Fruit fly (Drosophila melanogaster) whole organism, wandering third instar larva: Measurements from ENCODE around the gene CG17982.
A peak's percentile ranks its signal among the peaks of the same experiment; 100 is the strongest.

Experiments
- Abd-B ChIP-seq: fragments of >200 bp; optimal IDR thresholded peaks from 2 replicates; lab custom pipeline; 2017; ENCODE audit warnings: missing biosample characterization, missing genetic modification characterization
- CG32264 ChIP-seq: fragments of 200-800 bp; sonication (Bioruptor generic); optimal IDR thresholded peaks from 2 replicates; lab custom pipeline; 2016; ENCODE audit warnings: missing biosample characterization, missing genetic modification characterization
- CG9705 ChIP-seq: fragments of 200-800 bp; sonication (Bioruptor generic); optimal IDR thresholded peaks from 2 replicates; lab custom pipeline; 2018; ENCODE audit warnings: missing biosample characterization, mild to moderate bottlenecking, missing genetic modification characterization
- CrebA ChIP-seq: fragments of 200-800 bp; sonication (Bioruptor generic); optimal IDR thresholded peaks from 2 replicates; lab custom pipeline; 2016; ENCODE audit warnings: missing biosample characterization, mild to moderate bottlenecking, missing genetic modification characterization, borderline replicate concordance
- Dfd ChIP-seq: fragments of >200 bp; optimal IDR thresholded peaks from 2 replicates; lab custom pipeline; 2017; ENCODE audit warnings: missing biosample characterization, missing genetic modification characterization
- GATAd ChIP-seq: sonication (Bioruptor generic); optimal IDR thresholded peaks from 2 replicates; lab custom pipeline; 2016; ENCODE audit warnings: missing biosample characterization, missing genetic modification characterization
- Hnf4 ChIP-seq: fragments of 200-800 bp; sonication (Bioruptor generic); optimal IDR thresholded peaks from 2 replicates; lab custom pipeline; 2016; ENCODE audit warnings: missing biosample characterization, mild to moderate bottlenecking, missing genetic modification characterization
- Hr78 ChIP-seq: fragments of >200 bp; optimal IDR thresholded peaks from 2 replicates; lab custom pipeline; 2017; ENCODE audit warnings: missing biosample characterization, missing genetic modification characterization
- Hr83 ChIP-seq: fragments of 200-300 bp; sonication (Bioruptor generic); optimal IDR thresholded peaks from 2 replicates; lab custom pipeline; 2016; ENCODE audit warnings: missing biosample characterization, mild to moderate bottlenecking, missing genetic modification characterization, moderate library complexity; ENCODE audit not compliant: poor library complexity, severe bottlenecking
- Jra ChIP-seq: sonication (Bioruptor generic); optimal IDR thresholded peaks from 2 replicates; lab custom pipeline; 2016; ENCODE audit warnings: missing biosample characterization, missing genetic modification characterization
- Mio ChIP-seq: sonication (Bioruptor generic); optimal IDR thresholded peaks from 2 replicates; lab custom pipeline; 2016; ENCODE audit warnings: missing biosample characterization, missing genetic modification characterization
- Myc ChIP-seq: fragments of >200 bp; optimal IDR thresholded peaks from 2 replicates; lab custom pipeline; 2017
- N ChIP-seq: fragments of >200 bp; optimal IDR thresholded peaks from 2 replicates; lab custom pipeline; 2018; ENCODE audit warnings: missing biosample characterization, missing external identifiers, missing genetic modification characterization
- OdsH ChIP-seq: fragments of 200-800 bp; sonication (Bioruptor generic); optimal IDR thresholded peaks from 2 replicates; lab custom pipeline; 2016; ENCODE audit warnings: missing biosample characterization, mild to moderate bottlenecking, missing genetic modification characterization
- Rel ChIP-seq, 2 experiments: fragments of 200-800 bp; sonication (Bioruptor generic) in 1 of 2; optimal IDR thresholded peaks; 2 replicates in 1 of 2; 3 replicates in 1 of 2; lab custom pipeline; 2016 to 2019; ENCODE audit warnings: mild to moderate bottlenecking in 2 of 2, missing biosample characterization in 2 of 2, missing genetic modification characterization in 2 of 2, moderate library complexity in 1 of 2
- Sp1 ChIP-seq: fragments of 200-800 bp; sonication (Bioruptor generic); optimal IDR thresholded peaks from 3 replicates; lab custom pipeline; 2019; ENCODE audit warnings: missing biosample characterization, mild to moderate bottlenecking, missing genetic modification characterization, moderate library complexity
- Vsx2 ChIP-seq: fragments of 200-300, 225-300 bp; sonication (Bioruptor generic); optimal IDR thresholded peaks from 2 replicates; lab custom pipeline; 2018; ENCODE audit warnings: missing biosample characterization, missing genetic modification characterization; ENCODE audit not compliant: partially characterized antibody
- br ChIP-seq: fragments of 200-800 bp; sonication (Bioruptor generic); optimal IDR thresholded peaks from 2 replicates; lab custom pipeline; 2016; ENCODE audit warnings: missing biosample characterization, missing genetic modification characterization
- brk ChIP-seq: fragments of 200-800 bp; sonication (Bioruptor generic); optimal IDR thresholded peaks from 2 replicates; lab custom pipeline; 2016; ENCODE audit warnings: missing biosample characterization, mild to moderate bottlenecking, missing genetic modification characterization
- dl ChIP-seq, 2 experiments: fragments of 175-275, 200-275 bp in 1 of 2; fragments of 200-275 bp in 1 of 2; sonication (Bioruptor generic); optimal IDR thresholded peaks; lab custom pipeline; 2018; ENCODE audit warnings: mild to moderate bottlenecking in 2 of 2, missing biosample characterization in 2 of 2, missing genetic modification characterization in 2 of 2, moderate library complexity in 2 of 2; ENCODE audit not compliant: partially characterized antibody in 2 of 2, insufficient read depth in 1 of 2
- dmrt93B ChIP-seq: fragments of 200-800 bp; sonication (Bioruptor generic); optimal IDR thresholded peaks from 2 replicates; lab custom pipeline; 2018; ENCODE audit warnings: missing biosample characterization, mild to moderate bottlenecking, missing genetic modification characterization
- dsf ChIP-seq: sonication (Bioruptor generic); optimal IDR thresholded peaks from 2 replicates; lab custom pipeline; 2016; ENCODE audit warnings: missing biosample characterization, missing genetic modification characterization, borderline replicate concordance
- ey ChIP-seq: fragments of 200-800 bp; sonication (Bioruptor generic); optimal IDR thresholded peaks from 2 replicates; lab custom pipeline; 2016; ENCODE audit warnings: missing biosample characterization, missing genetic modification characterization
- foxo ChIP-seq, 2 experiments: fragments of 200-800 bp; sonication (Bioruptor generic); optimal IDR thresholded peaks; 2 replicates in 1 of 2; 3 replicates in 1 of 2; lab custom pipeline; 2016 to 2017; ENCODE audit warnings: missing biosample characterization in 2 of 2, missing genetic modification characterization in 2 of 2
- fru ChIP-seq: fragments of 200-800 bp; sonication (Bioruptor generic); optimal IDR thresholded peaks from 3 replicates; lab custom pipeline; 2016; ENCODE audit warnings: missing biosample characterization, mild to moderate bottlenecking, missing genetic modification characterization
- jim ChIP-seq: fragments of 175-275, 200-325 bp; sonication (Bioruptor generic); optimal IDR thresholded peaks from 2 replicates; lab custom pipeline; 2016; ENCODE audit warnings: missing biosample characterization, mild to moderate bottlenecking, missing genetic modification characterization
- lola ChIP-seq: fragments of >200 bp; optimal IDR thresholded peaks from 2 replicates; lab custom pipeline; 2017; ENCODE audit warnings: missing biosample characterization, missing genetic modification characterization
- pan ChIP-seq: fragments of >200 bp; optimal IDR thresholded peaks from 2 replicates; lab custom pipeline; 2017
- rgr ChIP-seq: fragments of 200-800 bp; sonication (Bioruptor generic); optimal IDR thresholded peaks from 3 replicates; lab custom pipeline; 2016; ENCODE audit warnings: missing biosample characterization, mild to moderate bottlenecking, missing genetic modification characterization
- sage ChIP-seq: fragments of 200-800 bp; sonication (Bioruptor generic); optimal IDR thresholded peaks from 2 replicates; lab custom pipeline; 2016; ENCODE audit warnings: missing biosample characterization, mild to moderate bottlenecking, missing genetic modification characterization
- sv ChIP-seq: fragments of 200-800 bp; sonication (Bioruptor generic); optimal IDR thresholded peaks from 3 replicates; lab custom pipeline; 2016; ENCODE audit warnings: missing biosample characterization, missing genetic modification characterization
- tai ChIP-seq: sonication (Bioruptor generic); optimal IDR thresholded peaks from 2 replicates; lab custom pipeline; 2016; ENCODE audit warnings: missing biosample characterization, missing genetic modification characterization
- usp ChIP-seq: fragments of >200 bp; optimal IDR thresholded peaks from 2 replicates; lab custom pipeline; 2017; ENCODE audit warnings: missing biosample characterization, missing genetic modification characterization
- woc ChIP-seq: sonication (Bioruptor generic); optimal IDR thresholded peaks from 2 replicates; lab custom pipeline; 2016; ENCODE audit warnings: missing biosample characterization, mild to moderate bottlenecking, missing genetic modification characterization

The CG17982 gene

DNA sequence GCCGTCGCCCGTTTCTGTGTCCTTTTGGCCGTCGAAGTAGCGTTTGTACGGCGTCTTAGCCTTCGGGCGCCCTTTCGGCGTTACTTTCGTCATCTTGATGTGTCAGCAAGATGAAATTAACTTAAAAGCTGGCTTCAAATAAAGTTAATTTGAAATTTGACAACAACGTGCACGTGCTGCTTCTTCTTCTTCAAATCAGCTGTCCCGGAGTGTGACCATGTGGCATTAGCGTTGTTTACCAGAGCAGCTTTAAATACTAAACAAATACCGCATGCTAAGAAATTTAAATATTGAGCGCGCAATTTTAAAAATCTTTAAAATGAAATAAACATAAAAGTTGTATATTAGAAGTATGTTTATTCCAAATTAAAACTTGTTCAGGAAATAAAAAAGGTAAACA, 22.7 kb downstream of the CG17982 start, which contains the start of gene CG2260:
Gene CG2260, minus strand, starts transcription at position 209 of the 400 bp plus-strand sequence.
- TF ChIP-seq GATAd (GFP tag; lab: Kevin White, UChicago) = no peak
- TF ChIP-seq OdsH (GFP tag; lab: Kevin White, UChicago) = no peak
- no peak for TF ChIP-seq Hnf4 (GFP tag; lab: Kevin White, UChicago)
- no peak for TF ChIP-seq sage (GFP tag; lab: Kevin White, UChicago)
- no peak for TF ChIP-seq Mio (GFP tag; lab: Kevin White, UChicago)
- no peak for TF ChIP-seq Myc (lab: Kevin White, UChicago)
- no peak for TF ChIP-seq N (GFP tag; lab: Kevin White, UChicago)
- TF ChIP-seq Hr83 (GFP tag; lab: Kevin White, UChicago) = no peak

DNA sequence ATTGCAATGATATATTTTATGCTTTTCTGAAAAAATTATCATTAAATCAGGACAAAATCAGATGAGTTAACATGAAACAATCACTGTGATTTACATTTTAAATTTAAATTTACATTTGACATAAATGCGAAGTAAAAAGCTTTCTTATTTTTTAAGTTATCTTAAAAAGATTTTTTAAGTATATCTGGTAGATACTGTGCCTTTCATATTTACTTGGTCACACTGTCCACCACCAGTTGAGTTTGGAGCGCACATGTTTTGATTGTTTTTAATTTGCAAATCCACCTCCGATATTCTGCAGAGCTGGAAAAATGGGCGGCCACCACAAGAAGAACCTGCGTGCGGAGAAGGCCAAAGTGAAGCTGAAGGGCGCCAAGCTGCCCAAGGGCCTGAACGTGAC, 26.8 kb downstream of the CG17982 start, which contains the start of gene CG1575:
Gene CG1575, plus strand, starts transcription at position 200 of the 400 bp plus-strand sequence.
- no peak for TF ChIP-seq dmrt93B (GFP tag; lab: Kevin White, UChicago)

DNA sequence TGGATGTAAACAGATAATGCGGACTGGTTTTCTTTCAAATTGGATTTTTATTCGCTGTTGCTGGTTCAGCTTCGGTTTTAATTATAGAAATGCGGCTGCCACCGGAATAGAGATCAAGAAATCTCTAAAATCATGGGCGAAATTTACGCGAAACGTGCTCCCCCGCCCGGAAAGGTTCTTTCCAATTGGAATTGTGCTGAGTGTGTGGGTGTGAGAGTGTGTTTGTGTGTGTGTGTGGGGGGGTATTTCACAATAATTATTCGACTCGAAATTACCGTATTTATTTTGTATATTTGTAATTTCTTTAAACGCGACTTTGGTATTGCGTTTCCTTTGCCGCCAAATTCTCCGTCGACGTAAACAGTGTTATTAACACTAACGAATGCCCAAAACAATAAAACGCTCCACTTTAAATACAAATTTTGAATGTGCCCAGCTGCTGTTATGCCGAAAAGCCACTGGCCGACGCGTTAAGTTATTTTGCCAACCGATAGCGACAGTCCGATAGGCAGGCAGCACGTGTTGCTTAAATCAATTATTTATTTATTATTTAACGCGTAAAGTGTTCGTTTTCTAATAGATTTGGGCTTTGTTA, 27.8 kb downstream of the CG17982 start, which contains the start of gene Gclc:
Gene Gclc, minus strand, starts transcription at position 431 of the 595 bp plus-strand sequence.
- no peak for TF ChIP-seq lola (GFP tag; lab: Kevin White, UChicago)
- TF ChIP-seq Hr78 = no peak
- TF ChIP-seq Myc (lab: Kevin White, UChicago) = peak; percentile 48
- peak; percentile 11 for TF ChIP-seq rgr
- TF ChIP-seq ey (GFP tag; lab: Kevin White, UChicago) = peak; percentile 3
- TF ChIP-seq jim = no peak
- TF ChIP-seq Rel (GFP tag; optimal IDR thresholded peaks at IDR 0.05; lab: Kevin White, UChicago) = no peak
- peak; percentile 83 for TF ChIP-seq Rel (tag; optimal IDR thresholded peaks at IDR 0.05; lab: Kevin White, UChicago)

DNA sequence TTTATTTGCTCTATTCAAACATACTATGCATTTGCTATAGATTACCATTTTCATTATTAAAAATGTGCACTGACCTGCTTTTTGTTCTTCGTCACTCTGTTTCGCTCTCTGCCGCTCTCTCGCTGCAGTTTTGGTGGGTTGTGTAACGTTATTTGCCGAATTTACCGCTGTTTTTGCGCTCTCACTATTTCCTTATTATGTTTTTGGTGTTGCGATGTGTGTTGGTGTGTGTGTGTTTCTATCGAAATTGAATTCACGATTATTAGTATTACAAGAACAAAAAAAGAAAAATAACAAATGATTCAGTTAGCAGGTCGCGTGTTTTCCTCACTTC, 28.3 kb downstream of the CG17982 start:
- TF ChIP-seq brk (no peak), Vsx2 (no peak), Jra (GFP tag; lab: Kevin White, UChicago) (no peak), sv (GFP tag; lab: Kevin White, UChicago) (no peak), Mio (GFP tag; lab: Kevin White, UChicago) (no peak), rgr (no peak), jim (no peak), foxo (GFP tag; optimal IDR thresholded peaks at IDR 0.05; lab: Kevin White, UChicago) (no peak), lola (GFP tag; lab: Kevin White, UChicago) (no peak), Hr78 (no peak), GATAd (GFP tag; lab: Kevin White, UChicago) (no peak), Dfd (GFP tag; lab: Kevin White, UChicago) (no peak), tai (GFP tag; lab: Kevin White, UChicago) (no peak), sage (GFP tag; lab: Kevin White, UChicago) (no peak)

dm6 chrX:8114476-8115342, 28.9 kb downstream of the CG17982 start:
- TF ChIP-seq jim (no peak), woc (GFP tag; lab: Kevin White, UChicago) (peak; percentile 25), foxo (GFP tag; optimal IDR thresholded peaks at IDR 0.05; lab: Kevin White, UChicago) (no peak), dl (GFP tag; optimal IDR thresholded peaks at IDR 0.05; lab: Kevin White, UChicago; ENCODE audit: insufficient read depth in 1 of 2, partially characterized antibody in 2 of 2) (no peak), dmrt93B (GFP tag; lab: Kevin White, UChicago) (no peak), sv (GFP tag; lab: Kevin White, UChicago) (peak; percentile 3), pan (lab: Kevin White, UChicago) (no peak), Hr78 (no peak), tai (GFP tag; lab: Kevin White, UChicago) (no peak), lola (GFP tag; lab: Kevin White, UChicago) (no peak), CG9705 (GFP tag; lab: Kevin White, UChicago) (no peak), fru (GFP tag; lab: Kevin White, UChicago) (no peak), usp (GFP tag; lab: Kevin White, UChicago) (no peak), br (GFP tag; lab: Kevin White, UChicago) (peak; percentile 31), Hnf4 (GFP tag; lab: Kevin White, UChicago) (peak; percentile 26), Dfd (GFP tag; lab: Kevin White, UChicago) (no peak), Vsx2 (no peak), Rel (GFP tag; optimal IDR thresholded peaks at IDR 0.05; lab: Kevin White, UChicago) (no peak), Rel (tag; optimal IDR thresholded peaks at IDR 0.05; lab: Kevin White, UChicago) (no peak), sage (GFP tag; lab: Kevin White, UChicago) (no peak), dsf (no peak), Jra (GFP tag; lab: Kevin White, UChicago) (no peak), brk (no peak), Myc (lab: Kevin White, UChicago) (no peak), rgr (peak; percentile 37), Hr83 (GFP tag; lab: Kevin White, UChicago) (no peak), OdsH (GFP tag; lab: Kevin White, UChicago) (no peak), N (GFP tag; lab: Kevin White, UChicago) (no peak), CrebA (GFP tag; lab: Kevin White, UChicago) (no peak), GATAd (GFP tag; lab: Kevin White, UChicago) (no peak), Abd-B (no peak), ey (GFP tag; lab: Kevin White, UChicago) (no peak), Sp1 (peak; percentile 19), CG32264 (GFP tag; lab: Kevin White, UChicago) (no peak)
